Worm (Caenorhabditis elegans) whole organism, L3 larva: ENCODE data around the gene C40C9.3.

ENCODE experiments used
- ama-1 ChIP-seq: fragments of 150-350 bp; optimal IDR thresholded peaks from 2 replicates; lab custom pipeline; 2018
- ceh-82 ChIP-seq: fragments of 150-350 bp; optimal IDR thresholded peaks from 2 replicates; lab custom pipeline; 2014; ENCODE audit warnings: missing biosample characterization, missing genetic modification characterization
- elt-1 ChIP-seq: fragments of 150-350 bp; optimal IDR thresholded peaks from 2 replicates; lab custom pipeline; 2014; ENCODE audit warnings: missing biosample characterization, missing genetic modification characterization
- jun-1 ChIP-seq: fragments of 150-350 bp; optimal IDR thresholded peaks from 2 replicates; lab custom pipeline; 2014; ENCODE audit warnings: missing biosample characterization, missing genetic modification reagents, missing genetic modification characterization
- mdl-1 ChIP-seq: fragments of 150-350 bp; optimal IDR thresholded peaks from 2 replicates; lab custom pipeline; 2014; ENCODE audit warnings: missing biosample characterization, missing genetic modification characterization
- nfya-1 ChIP-seq: sonication (generic microtip); optimal IDR thresholded peaks from 2 replicates; lab custom pipeline; 2017; ENCODE audit warnings: missing genetic modification characterization, mild to moderate bottlenecking, missing compliant biosample characterization, antibody characterized with exemption, moderate library complexity; ENCODE audit not compliant: insufficient read depth
- nhr-77 ChIP-seq: fragments of 150-350 bp; optimal IDR thresholded peaks from 2 replicates; lab custom pipeline; 2014; ENCODE audit warnings: missing biosample characterization, missing genetic modification characterization
- pqm-1 ChIP-seq: fragments of 150-350 bp; optimal IDR thresholded peaks from 2 replicates; lab custom pipeline; 2017; ENCODE audit warnings: missing biosample characterization, missing genetic modification characterization, inconsistent platforms
- skn-1 ChIP-seq: fragments of 150-350 bp; optimal IDR thresholded peaks from 2 replicates; lab custom pipeline; 2014; ENCODE audit warnings: missing biosample characterization, missing genetic modification characterization
- snpc-4 ChIP-seq: fragments of 150-350 bp; optimal IDR thresholded peaks from 2 replicates; lab custom pipeline; 2014; ENCODE audit warnings: missing biosample characterization, missing genetic modification characterization
- unc-62 ChIP-seq: fragments of 150-350 bp; sonication (generic microtip); optimal IDR thresholded peaks from 4 replicates; lab custom pipeline; 2014; ENCODE audit warnings: missing biosample characterization, missing genetic modification reagents, missing genetic modification characterization
- zag-1 ChIP-seq: fragments of 150-350 bp; optimal IDR thresholded peaks from 2 replicates; lab custom pipeline; 2014; ENCODE audit warnings: missing biosample characterization, missing genetic modification characterization
- ztf-11 ChIP-seq: fragments of 150-350 bp; optimal IDR thresholded peaks from 2 replicates; lab custom pipeline; 2014; ENCODE audit warnings: missing biosample characterization, missing genetic modification characterization

- no peak for TF ChIP-seq elt-1 (tag; lab: Kevin White, UChicago)
- no peak for TF ChIP-seq jun-1 (tag; lab: Kevin White, UChicago)
- no peak for TF ChIP-seq ztf-11 (tag; lab: Kevin White, UChicago)
- no peak for TF ChIP-seq zag-1 (tag; lab: Kevin White, UChicago)
- TF ChIP-seq skn-1 = no peak
- no peak for TF ChIP-seq snpc-4
- no peak for TF ChIP-seq ceh-82 (tag; lab: Kevin White, UChicago)
- no peak for TF ChIP-seq nhr-77 (tag; lab: Kevin White, UChicago)
- no peak for TF ChIP-seq mdl-1 (tag; lab: Kevin White, UChicago)
- TF ChIP-seq ama-1 (lab: Kevin White, UChicago) = no peak
- TF ChIP-seq unc-62 (GFP tag; lab: Kevin White, UChicago) = no peak
- TF ChIP-seq nfya-1 (tag; lab: Kevin White, UChicago) = no peak
- no peak for TF ChIP-seq pqm-1 (tag; lab: Kevin White, UChicago)
Observed at ce11 chrX:13663641-13664633, 16.5 kb downstream of the C40C9.3 start, which contains the start of gene C04A11.5.
